Worm (Caenorhabditis elegans) whole organism, L4 larva: ENCODE data around the gene cyn-6.

Experiments
- R02D3.7 ChIP-seq: fragments of 150-350 bp; sonication (generic microtip); optimal IDR thresholded peaks from 3 replicates; lab custom pipeline; 2014; ENCODE audit warnings: missing biosample characterization, missing genetic modification characterization
- aha-1 ChIP-seq: fragments of 150-350 bp; peaks from one replicate; lab custom pipeline; 2014; ENCODE audit warnings: missing biosample characterization, missing genetic modification characterization
- ceh-20 ChIP-seq: fragments of 200-800 bp; sonication (Bioruptor generic); IDR thresholded peaks from 2 replicates; pipeline ENCODE4 v1.3.6; 2022; ENCODE audit warnings: missing genetic modification reagents, missing genetic modification characterization, missing compliant biosample characterization
- daf-16 ChIP-seq, 3 experiments: sonication (generic microtip); optimal IDR thresholded peaks; 2 replicates each; lab custom pipeline; 2016 to 2017; ENCODE audit warnings: missing genetic modification characterization in 3 of 3, missing genetic modification reagents in 3 of 3, mild to moderate bottlenecking in 2 of 3, missing compliant biosample characterization in 2 of 3, missing biosample characterization in 1 of 3, moderate library complexity in 1 of 3
- nhr-25 ChIP-seq: sonication (generic microtip); optimal IDR thresholded peaks from 2 replicates; lab custom pipeline; 2017; ENCODE audit warnings: missing genetic modification characterization, mild to moderate bottlenecking, missing compliant biosample characterization, antibody characterized with exemption, moderate library complexity, borderline replicate concordance; ENCODE audit not compliant: insufficient read depth
- nhr-28 ChIP-seq: fragments of 150-350 bp; optimal IDR thresholded peaks from 2 replicates; lab custom pipeline; 2014; ENCODE audit warnings: missing biosample characterization, missing genetic modification characterization
- nhr-76 ChIP-seq: fragments of 150-350 bp; optimal IDR thresholded peaks from 2 replicates; lab custom pipeline; 2014; ENCODE audit warnings: missing biosample characterization, missing genetic modification characterization
- set-16 ChIP-seq: fragments of 200-800 bp; sonication (Bioruptor generic); IDR thresholded peaks from 2 replicates; pipeline ENCODE4 v1.3.6; 2022; ENCODE audit warnings: missing genetic modification reagents, missing genetic modification characterization, missing compliant biosample characterization
- unc-62 ChIP-seq, 3 experiments: fragments of 150-350 bp in 1 of 3; sonication (generic microtip); optimal IDR thresholded peaks in 2 of 3; peaks in 1 of 3; 1 replicate in 1 of 3; 2 replicates in 2 of 3; lab custom pipeline; 2014 to 2017; ENCODE audit warnings: missing biosample characterization in 3 of 3, missing genetic modification characterization in 3 of 3, missing genetic modification reagents in 3 of 3, missing genotype in 1 of 3
- ztf-11 ChIP-seq: fragments of 150-350 bp; optimal IDR thresholded peaks from 2 replicates; lab custom pipeline; 2014; ENCODE audit warnings: missing biosample characterization, missing genetic modification characterization

ce11 chrIII:750028-750427 is 23.2 kb upstream of the cyn-6 start:
- TF ChIP-seq nhr-28 (tag; lab: Kevin White, UChicago) (peak; percentile 24), R02D3.7 (tag; lab: Kevin White, UChicago) (no peak), nhr-25 (peak; percentile 10), nhr-76 (tag; lab: Kevin White, UChicago) (no peak), unc-62 (GFP tag; optimal IDR thresholded peaks at IDR 0.05 in 1 of 2; lab: Kevin White, UChicago) (no peak), unc-62 (tag; optimal IDR thresholded peaks at IDR 0.05; lab: Kevin White, UChicago) (no peak), set-16 (GFP tag; lab: Robert Waterston, UW) (no peak), ceh-20 (GFP tag; lab: Robert Waterston, UW) (no peak), aha-1 (tag; lab: Kevin White, UChicago) (peak; percentile 63), daf-16 (GFP tag; optimal IDR thresholded peaks at IDR 0.05; lab: Kevin White, UChicago) (no peak), daf-16 (tag; optimal IDR thresholded peaks at IDR 0.05; lab: Kevin White, UChicago) (no peak), ztf-11 (tag; lab: Kevin White, UChicago) (no peak)
